Worm (Caenorhabditis elegans): ENCODE data around the gene F54H5.14.

ce11 chrII:6654284-6654683, 29.1 kb upstream of the F54H5.14 start, which contains the start of gene T19D12.9:
- no peak for TF ChIP-seq fos-1 (tag; optimal IDR thresholded peaks at IDR 0.05)
- TF ChIP-seq mbf-1 (tag; optimal IDR thresholded peaks at IDR 0.05), result no peak
- no peak for TF ChIP-seq nhr-10 (tag; optimal IDR thresholded peaks at IDR 0.05)
- TF ChIP-seq aly-2 (tag; optimal IDR thresholded peaks at IDR 0.05), result no peak
- TF ChIP-seq nhr-11 (tag; optimal IDR thresholded peaks at IDR 0.05), result no peak
- TF ChIP-seq nhr-77 (tag; optimal IDR thresholded peaks at IDR 0.05), result no peak
- no peak for TF ChIP-seq blmp-1 (tag; optimal IDR thresholded peaks at IDR 0.05; ENCODE audit: insufficient read depth)
- TF ChIP-seq dmd-4 (tag; optimal IDR thresholded peaks at IDR 0.05), result no peak
- TF ChIP-seq lsy-2 (tag; optimal IDR thresholded peaks at IDR 0.05), result no peak
- TF ChIP-seq skn-1 (tag; optimal IDR thresholded peaks at IDR 0.05), result no peak
- no peak for TF ChIP-seq sma-3 (GFP tag; optimal IDR thresholded peaks at IDR 0.05)

All from whole organism, L2 larva.